Worm (Caenorhabditis elegans) whole organism, L1 larva: ENCODE results near the gene rmd-1.

Source experiments
- Y116A8C.19 ChIP-seq: sonication (generic microtip); optimal IDR thresholded peaks from 2 replicates; lab custom pipeline; 2016; ENCODE audit warnings: missing compliant biosample characterization, missing genetic modification characterization, borderline replicate concordance
- blmp-1 ChIP-seq: fragments of 150-350 bp; optimal IDR thresholded peaks from 2 replicates; lab custom pipeline; 2014; ENCODE audit warnings: missing biosample characterization, missing genetic modification characterization
- ceh-63 ChIP-seq: fragments of 200-800 bp; sonication (Bioruptor generic); optimal IDR thresholded peaks from 2 replicates; lab custom pipeline; 2018; ENCODE audit warnings: mild to moderate bottlenecking, missing genetic modification characterization, missing compliant biosample characterization
- ceh-8 ChIP-seq: fragments of 200-800 bp; sonication (Bioruptor generic); optimal IDR thresholded peaks from 2 replicates; lab custom pipeline; 2018; ENCODE audit warnings: mild to moderate bottlenecking, missing genetic modification characterization, moderate library complexity, missing compliant biosample characterization
- ceh-82 ChIP-seq, 3 experiments: fragments of 150-350 bp in 1 of 3; sonication (generic microtip) in 2 of 3; optimal IDR thresholded peaks; 2 replicates each; lab custom pipeline; 2014 to 2017; ENCODE audit warnings: missing biosample characterization in 3 of 3, missing genetic modification characterization in 3 of 3
- ceh-88 ChIP-seq: fragments of 200-800 bp; sonication (Bioruptor generic); IDR thresholded peaks from 2 replicates; pipeline ENCODE4 v1.3.6; 2022; ENCODE audit warnings: missing genetic modification characterization, missing compliant biosample characterization
- dpl-1 ChIP-seq, 3 experiments: fragments of 150-350 bp in 2 of 3; sonication (generic microtip) in 1 of 3; optimal IDR thresholded peaks; 2 replicates each; lab custom pipeline; 2014 to 2017; ENCODE audit warnings: missing biosample characterization in 3 of 3, missing genetic modification characterization in 3 of 3, missing genetic modification reagents in 3 of 3
- dsc-1 ChIP-seq: sonication (generic microtip); optimal IDR thresholded peaks from 2 replicates; lab custom pipeline; 2016; ENCODE audit warnings: mild to moderate bottlenecking, missing genetic modification characterization, missing compliant biosample characterization
- efl-1 ChIP-seq, 4 experiments: fragments of 150-350 bp; optimal IDR thresholded peaks in 3 of 4; peaks in 1 of 4; 1 replicate in 1 of 4; 2 replicates in 3 of 4; lab custom pipeline; 2014; ENCODE audit warnings: missing biosample characterization in 2 of 4, missing genetic modification characterization in 2 of 4, missing genetic modification reagents in 2 of 4
- efl-3 ChIP-seq: fragments of 200-800 bp; sonication (Bioruptor generic); optimal IDR thresholded peaks from 2 replicates; lab custom pipeline; 2018; ENCODE audit warnings: mild to moderate bottlenecking, missing genetic modification characterization, missing compliant biosample characterization
- elt-2 ChIP-seq: sonication (generic microtip); optimal IDR thresholded peaks from 2 replicates; lab custom pipeline; 2016; ENCODE audit warnings: missing genetic modification characterization, mild to moderate bottlenecking, inconsistent platforms, missing compliant biosample characterization, missing genetic modification reagents
- fkh-8 ChIP-seq: sonication (generic microtip); optimal IDR thresholded peaks from 2 replicates; lab custom pipeline; 2016; ENCODE audit warnings: mild to moderate bottlenecking, missing genetic modification characterization, missing compliant biosample characterization
- fos-1 ChIP-seq: fragments of 150-350 bp; optimal IDR thresholded peaks from 2 replicates; lab custom pipeline; 2014; ENCODE audit warnings: missing biosample characterization, missing genetic modification characterization
- grh-1 ChIP-seq: fragments of 200-800 bp; sonication (Bioruptor generic); IDR thresholded peaks from 2 replicates; pipeline ENCODE4 v1.3.6; 2022; ENCODE audit warnings: missing genetic modification reagents, missing genetic modification characterization, missing compliant biosample characterization
- hlh-17 ChIP-seq: fragments of 200-800 bp; sonication (Bioruptor generic); optimal IDR thresholded peaks from 2 replicates; lab custom pipeline; 2018; ENCODE audit warnings: missing genetic modification characterization, mild to moderate bottlenecking, missing compliant biosample characterization, moderate library complexity, borderline replicate concordance
- hlh-4 ChIP-seq: sonication (generic microtip); optimal IDR thresholded peaks from 2 replicates; lab custom pipeline; 2016; ENCODE audit warnings: mild to moderate bottlenecking, missing genetic modification characterization, missing compliant biosample characterization
- lin-13 ChIP-seq: fragments of 150-350 bp; optimal IDR thresholded peaks from 2 replicates; lab custom pipeline; 2014; ENCODE audit warnings: missing biosample characterization, missing genetic modification reagents, missing genetic modification characterization
- lin-14 ChIP-seq: fragments of 200-800 bp; sonication (Bioruptor generic); optimal IDR thresholded peaks from 2 replicates; lab custom pipeline; 2018; ENCODE audit warnings: mild to moderate bottlenecking, missing genetic modification characterization, moderate library complexity, missing compliant biosample characterization
- lin-35 ChIP-seq, 2 experiments: fragments of 150-350 bp; optimal IDR thresholded peaks; 2 replicates each; lab custom pipeline; 2014; ENCODE audit warnings: missing biosample characterization in 2 of 2, missing genetic modification characterization in 2 of 2, missing genetic modification reagents in 2 of 2
- lsy-2 ChIP-seq, 2 experiments: fragments of 150-350 bp; optimal IDR thresholded peaks; 2 replicates each; lab custom pipeline; 2014; ENCODE audit warnings: missing biosample characterization in 2 of 2, missing genetic modification characterization in 2 of 2
- mef-2 ChIP-seq: fragments of 150-350 bp; optimal IDR thresholded peaks from 2 replicates; lab custom pipeline; 2014; ENCODE audit warnings: missing biosample characterization, missing genetic modification characterization
- mep-1 ChIP-seq: fragments of 150-350 bp; optimal IDR thresholded peaks from 2 replicates; lab custom pipeline; 2014; ENCODE audit warnings: missing biosample characterization, missing genetic modification characterization
- nhr-19 ChIP-seq: fragments of 200-800 bp; sonication (Bioruptor generic); conservative IDR thresholded peaks from 2 replicates; pipeline ENCODE4 v1.3.6; 2022; ENCODE audit warnings: missing genetic modification characterization, missing compliant biosample characterization
- nhr-20 ChIP-seq: sonication (generic microtip); optimal IDR thresholded peaks from 2 replicates; lab custom pipeline; 2016; ENCODE audit warnings: mild to moderate bottlenecking, missing genetic modification characterization, missing compliant biosample characterization
- nhr-71 ChIP-seq: sonication (generic microtip); optimal IDR thresholded peaks from 2 replicates; lab custom pipeline; 2016; ENCODE audit warnings: mild to moderate bottlenecking, missing genetic modification characterization, moderate library complexity, missing compliant biosample characterization
- nhr-76 ChIP-seq: sonication (generic microtip); optimal IDR thresholded peaks from 2 replicates; lab custom pipeline; 2017; ENCODE audit warnings: missing biosample characterization, missing genetic modification characterization
- nhr-85 ChIP-seq: sonication (generic microtip); peaks from one replicate; lab custom pipeline; 2016; ENCODE audit warnings: missing genetic modification characterization, inconsistent platforms, missing compliant biosample characterization
- nhr-90 ChIP-seq: sonication (generic microtip); optimal IDR thresholded peaks from 2 replicates; lab custom pipeline; 2016; ENCODE audit warnings: mild to moderate bottlenecking, missing genetic modification characterization, missing compliant biosample characterization; ENCODE audit not compliant: poor library complexity
- rnt-1 ChIP-seq: sonication (generic microtip); optimal IDR thresholded peaks from 2 replicates; lab custom pipeline; 2016; ENCODE audit warnings: mild to moderate bottlenecking, missing genetic modification characterization, moderate library complexity, missing compliant biosample characterization
- snpc-4 ChIP-seq: fragments of 150-350 bp; optimal IDR thresholded peaks from 2 replicates; lab custom pipeline; 2014; ENCODE audit warnings: missing biosample characterization, missing genetic modification characterization
- snu-23 ChIP-seq: sonication (generic microtip); optimal IDR thresholded peaks from 2 replicates; lab custom pipeline; 2016; ENCODE audit warnings: missing genetic modification characterization, missing compliant biosample characterization
- sup-37 ChIP-seq: fragments of 200-800 bp; sonication (Bioruptor generic); optimal IDR thresholded peaks from 2 replicates; lab custom pipeline; 2018; ENCODE audit warnings: mild to moderate bottlenecking, missing genetic modification characterization, missing compliant biosample characterization
- tlp-1 ChIP-seq: fragments of 150-350 bp; optimal IDR thresholded peaks from 2 replicates; lab custom pipeline; 2014; ENCODE audit warnings: missing biosample characterization, missing genetic modification characterization
- unc-130 ChIP-seq: fragments of 150-350 bp; optimal IDR thresholded peaks from 2 replicates; lab custom pipeline; 2017; ENCODE audit warnings: missing biosample characterization, missing genetic modification characterization, inconsistent platforms
- unc-86 ChIP-seq: sonication (generic microtip); optimal IDR thresholded peaks from 2 replicates; lab custom pipeline; 2016; ENCODE audit warnings: missing genetic modification characterization, missing compliant biosample characterization
- unc-98 ChIP-seq: fragments of 200-800 bp; sonication (Bioruptor generic); IDR thresholded peaks from 2 replicates; pipeline ENCODE4 v1.3.6; 2022; ENCODE audit warnings: missing genetic modification characterization, missing compliant biosample characterization
- xbp-1 ChIP-seq: sonication (generic microtip); optimal IDR thresholded peaks from 2 replicates; lab custom pipeline; 2016; ENCODE audit warnings: missing genetic modification characterization, missing compliant biosample characterization
- zip-4 ChIP-seq: fragments of 200-800 bp; sonication (Bioruptor generic); optimal IDR thresholded peaks from 2 replicates; lab custom pipeline; 2018; ENCODE audit warnings: mild to moderate bottlenecking, missing genetic modification characterization, moderate library complexity, missing compliant biosample characterization

rmd-1 gene

ce11 chrIII:9748694-9749093 is 10.2 kb upstream of the rmd-1 start, which contains the start of gene T05G5.4:
Gene T05G5.4, plus strand, starts transcription at chrIII:9748934.
- no peak for TF ChIP-seq snpc-4 (tag; lab: Kevin White, UChicago)

DNA sequence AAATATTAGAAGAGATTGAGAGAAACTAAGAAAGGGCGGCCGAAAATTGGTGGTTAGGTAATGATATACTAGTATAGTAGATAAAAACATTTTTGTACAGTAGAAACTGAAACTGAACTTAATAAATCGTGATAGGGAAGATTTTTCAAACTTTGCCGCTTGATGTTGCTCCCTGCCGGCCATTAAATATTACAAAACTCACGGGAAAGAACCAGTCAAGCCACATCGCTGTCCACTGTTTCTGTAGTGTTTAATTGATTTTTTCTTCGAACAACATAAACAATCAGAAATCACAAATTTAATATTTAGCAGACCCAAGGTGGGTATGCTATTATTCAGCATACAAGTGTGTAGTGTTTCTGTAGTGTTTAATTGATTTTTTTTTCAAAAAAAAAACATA is 7.8 kb upstream of the rmd-1 start, which contains the start of gene T05G5.5:
Gene T05G5.5 (minus strand): TSS at position 359 of the 400 bp plus-strand sequence.
- TF ChIP-seq nhr-85 (tag; lab: Kevin White, UChicago) (no peak), hlh-4 (tag; lab: Kevin White, UChicago) (peak; percentile 23), ceh-8 (GFP tag; lab: Kevin White, UChicago) (no peak), dsc-1 (tag; lab: Kevin White, UChicago) (no peak), efl-1 (optimal IDR thresholded peaks at IDR 0.05; lab: Kevin White, UChicago) (no peak), efl-1 (GFP tag; optimal IDR thresholded peaks at IDR 0.05 in 1 of 2; lab: Kevin White, UChicago) (peak in 1 of 2 experiments; percentile 56), nhr-71 (peak; percentile 40)

- no peak for TF ChIP-seq ceh-8 (GFP tag; lab: Kevin White, UChicago)
- peak; percentile 2 for TF ChIP-seq xbp-1
- TF ChIP-seq nhr-71, result peak; percentile 87
- TF ChIP-seq rnt-1 (tag; lab: Kevin White, UChicago), result no peak
- no peak for TF ChIP-seq unc-98 (GFP tag; lab: Robert Waterston, UW)
- no peak; the same call in 1 of the 2 replicates for TF ChIP-seq nhr-19 (GFP tag; lab: Robert Waterston, UW)
- peak; percentile 31 to 39 for TF ChIP-seq lsy-2 (tag; optimal IDR thresholded peaks at IDR 0.05; lab: Kevin White, UChicago)
- TF ChIP-seq fos-1, result no peak
- TF ChIP-seq elt-2 (tag; lab: Kevin White, UChicago), result peak; percentile 2
- no peak for TF ChIP-seq zip-4
- peak; percentile 42 for TF ChIP-seq nhr-85 (tag; lab: Kevin White, UChicago)
- no peak for TF ChIP-seq fkh-8 (tag; lab: Kevin White, UChicago)
- TF ChIP-seq ceh-63 (GFP tag; lab: Kevin White, UChicago), result no peak
- TF ChIP-seq dpl-1 (GFP tag; optimal IDR thresholded peaks at IDR 0.05; lab: Kevin White, UChicago), result no peak
- no peak for TF ChIP-seq snpc-4 (tag; lab: Kevin White, UChicago)
- no peak for TF ChIP-seq sup-37 (GFP tag; lab: Kevin White, UChicago)
- peak; percentile 44 for TF ChIP-seq nhr-90
- TF ChIP-seq unc-130 (tag; lab: Kevin White, UChicago), result no peak
- TF ChIP-seq ceh-82 (tag; optimal IDR thresholded peaks at IDR 0.05; lab: Kevin White, UChicago), result no peak
- TF ChIP-seq snu-23 (GFP tag; lab: Kevin White, UChicago), result peak; percentile 72
- no peak for TF ChIP-seq ceh-88 (GFP tag; lab: Robert Waterston, UW)
- no peak for TF ChIP-seq efl-3
- no peak for TF ChIP-seq mef-2 (tag; lab: Kevin White, UChicago)
- TF ChIP-seq unc-86, result no peak
- no peak for TF ChIP-seq Y116A8C.19 (tag; lab: Kevin White, UChicago)
- peak in 1 of 2 experiments; percentile 35 for TF ChIP-seq lin-35 (GFP tag; optimal IDR thresholded peaks at IDR 0.05; lab: Kevin White, UChicago)
- peak; percentile 31 for TF ChIP-seq efl-1 (optimal IDR thresholded peaks at IDR 0.05; lab: Kevin White, UChicago)
- TF ChIP-seq efl-1 (GFP tag; optimal IDR thresholded peaks at IDR 0.05 in 1 of 2; lab: Kevin White, UChicago), result no peak
- TF ChIP-seq tlp-1 (tag; lab: Kevin White, UChicago), result no peak
- TF ChIP-seq grh-1, result no peak
- TF ChIP-seq blmp-1 (tag; lab: Kevin White, UChicago), result no peak
- TF ChIP-seq lin-14, result no peak
- TF ChIP-seq hlh-17, result no peak
- no peak for TF ChIP-seq lin-13 (GFP tag; lab: Kevin White, UChicago)
- TF ChIP-seq nhr-76 (tag; lab: Kevin White, UChicago), result no peak
- peak; percentile 64 for TF ChIP-seq nhr-20 (tag; lab: Kevin White, UChicago)
- no peak for TF ChIP-seq mep-1
Observed at ce11 chrIII:9752852-9753251, 6.0 kb upstream of the rmd-1 start, which contains the start of gene ech-6. Gene ech-6, minus strand, starts transcription at chrIII:9752883.
